Fruit fly (Drosophila melanogaster): ENCODE measurements around the gene mkg-p.

Gene mkg-p

dm6 chr3L:8395630-8396168 lies 9.4 kb downstream of the mkg-p start, which contains the start of gene CG7120 (continued):
- TF ChIP-seq CG7928 (GFP tag; optimal IDR thresholded peaks at IDR 0.05) (no peak), CG13296 (GFP tag; optimal IDR thresholded peaks at IDR 0.05) (no peak), bowl (GFP tag; IDR thresholded peaks at IDR 0.05) (no peak), CG11696 (GFP tag; IDR thresholded peaks at IDR 0.05) (no peak), Sry-β (GFP tag; optimal IDR thresholded peaks at IDR 0.05) (no peak), fru (optimal IDR thresholded peaks at IDR 0.05) (no peak), CG30403 (GFP tag; optimal IDR thresholded peaks at IDR 0.05) (peak; percentile 49), ase (GFP tag; IDR thresholded peaks at IDR 0.05) (0 out of 3 replicates have a peak, but pooled peaks have one; percentile 49), CG12744 (GFP tag; optimal IDR thresholded peaks at IDR 0.05) (no peak), bcd (GFP tag; optimal IDR thresholded peaks at IDR 0.05) (peak; percentile 27), chinmo (GFP tag; IDR thresholded peaks at IDR 0.05; ENCODE audit: partially characterized antibody) (no peak), sens (GFP tag) (peak; percentile 93), CG14860 (GFP tag; IDR thresholded peaks at IDR 0.05; ENCODE audit: partially characterized antibody) (no peak), Myb (GFP tag; optimal IDR thresholded peaks at IDR 0.05) (peak; percentile 26), Hand (GFP tag; optimal IDR thresholded peaks at IDR 0.05) (peak; percentile 48), CG15073 (GFP tag; optimal IDR thresholded peaks at IDR 0.05) (no peak), CG17361 (GFP tag; IDR thresholded peaks at IDR 0.05) (peak; percentile 76), ttk (GFP tag; IDR thresholded peaks at IDR 0.05) (peak; percentile 30; the same call in 1 of the 2 replicates), ac (GFP tag; optimal IDR thresholded peaks at IDR 0.05) (no peak), psq (GFP tag; optimal IDR thresholded peaks at IDR 0.05) (no peak), CG31441 (GFP tag; IDR thresholded peaks at IDR 0.05) (peak; percentile 35; the same call in 1 of the 2 replicates), Blimp-1 (GFP tag; optimal IDR thresholded peaks at IDR 0.05) (peak; percentile 55), jing (GFP tag; optimal IDR thresholded peaks at IDR 0.05) (peak; percentile 28), CG12391 (tag; optimal IDR thresholded peaks at IDR 0.05) (peak; percentile 58), CG7271 (tag; optimal IDR thresholded peaks at IDR 0.05) (no peak), CG11247 (GFP tag; IDR thresholded peaks at IDR 0.05) (no peak), lola (GFP tag; optimal IDR thresholded peaks at IDR 0.05) (peak in 1 of 3 experiments; percentile 72), Ptx1 (GFP tag; IDR thresholded peaks at IDR 0.05) (0 out of 2 replicates have a peak, but pooled peaks have one; percentile 13), CG11560 (tag; IDR thresholded peaks at IDR 0.05) (no peak), CG4282 (GFP tag; optimal IDR thresholded peaks at IDR 0.05) (no peak), Poxn (GFP tag; IDR thresholded peaks at IDR 0.05) (no peak), pho (GFP tag; optimal IDR thresholded peaks at IDR 0.05) (no peak), CG15514 (GFP tag; optimal IDR thresholded peaks at IDR 0.05) (peak; percentile 37), Opbp (GFP tag; IDR thresholded peaks at IDR 0.05; ENCODE audit: partially characterized antibody) (peak; percentile 6; the same call in 1 of the 3 replicates), p53 (GFP tag; optimal IDR thresholded peaks at IDR 0.05) (no peak), E2f2 (GFP tag; IDR thresholded peaks at IDR 0.05) (peak; percentile 11; the same call in 1 of the 2 replicates), dan (GFP tag; IDR thresholded peaks at IDR 0.05) (no peak), CG16815 (GFP tag; optimal IDR thresholded peaks at IDR 0.05) (peak; percentile 32), CG17568 (GFP tag; optimal IDR thresholded peaks at IDR 0.05) (no peak), oc (tag; optimal IDR thresholded peaks at IDR 0.05) (no peak), sens-2 (GFP tag; IDR thresholded peaks at IDR 0.05) (no peak), Optix (GFP tag; IDR thresholded peaks at IDR 0.05) (no peak), HLHmδ (GFP tag; optimal IDR thresholded peaks at IDR 0.05) (no peak), lov (optimal IDR thresholded peaks at IDR 0.05) (no peak), lov (GFP tag; IDR thresholded peaks at IDR 0.05) (no peak), Med (GFP tag) (peak; percentile 91), corto (GFP tag; optimal IDR thresholded peaks at IDR 0.05) (no peak), CG9876 (GFP tag; optimal IDR thresholded peaks at IDR 0.05) (no peak), stc (GFP tag; IDR thresholded peaks at IDR 0.05) (no peak), CG14441 (GFP tag; IDR thresholded peaks at IDR 0.05) (no peak), twi (tag; optimal IDR thresholded peaks at IDR 0.05) (peak; percentile 33)

Measured in whole organism, embryonic.